Fruit fly (Drosophila melanogaster) whole organism, embryonic: ENCODE results near the gene capu.

ENCODE experiments used
- B-H1 ChIP-seq: fragments of 200-800 bp; sonication (Bioruptor generic); IDR thresholded peaks from 3 replicates; pipeline ENCODE4 v1.3.6; 2022; ENCODE audit warnings: missing biosample characterization, missing genetic modification characterization
- CG10321 ChIP-seq: fragments of 200-800 bp; sonication (Bioruptor generic); IDR thresholded peaks from 2 replicates; pipeline ENCODE4 v1.3.6; 2022; ENCODE audit warnings: missing biosample characterization, missing genetic modification characterization
- CG11093 ChIP-seq: fragments of 200-800 bp; sonication (Bioruptor generic); IDR thresholded peaks from 3 replicates; pipeline ENCODE4 v1.3.6; 2022; ENCODE audit warnings: missing biosample characterization, missing genetic modification characterization
- CG12744 ChIP-seq: fragments of 200-800 bp; sonication (Bioruptor generic); optimal IDR thresholded peaks from 2 replicates; lab custom pipeline; 2016; ENCODE audit warnings: missing biosample characterization, missing genetic modification characterization
- CG15073 ChIP-seq: fragments of 200-800 bp; sonication (Bioruptor generic); optimal IDR thresholded peaks from 2 replicates; lab custom pipeline; 2016; ENCODE audit warnings: missing biosample characterization, missing genetic modification characterization
- CG32532 ChIP-seq: fragments of 200-800 bp; sonication (Bioruptor generic); IDR thresholded peaks from 2 replicates; pipeline ENCODE4 v1.3.6; 2022; ENCODE audit warnings: missing biosample characterization, missing genetic modification characterization
- CG34224 ChIP-seq: fragments of 200-800 bp; sonication (Bioruptor generic); IDR thresholded peaks from 3 replicates; pipeline ENCODE4 v1.3.6; 2022; ENCODE audit warnings: missing biosample characterization, missing genetic modification characterization; ENCODE audit not compliant: partially characterized antibody
- CG4360 ChIP-seq: fragments of 200-800 bp; sonication (Bioruptor generic); IDR thresholded peaks from 2 replicates; pipeline ENCODE4 v1.3.6; 2022; ENCODE audit warnings: missing biosample characterization, missing genetic modification characterization
- CG4820 ChIP-seq: fragments of 200-800 bp; sonication (Bioruptor generic); optimal IDR thresholded peaks from 3 replicates; lab custom pipeline; 2016; ENCODE audit warnings: missing biosample characterization, missing genetic modification characterization
- CG6272 ChIP-seq: fragments of 200-800 bp; sonication (Bioruptor generic); IDR thresholded peaks from 2 replicates; pipeline ENCODE4 v1.3.6; 2022; ENCODE audit warnings: missing biosample characterization, missing genetic modification characterization
- CG6854 ChIP-seq: fragments of 200-800 bp; sonication (Bioruptor generic); optimal IDR thresholded peaks from 3 replicates; lab custom pipeline; 2017; ENCODE audit warnings: missing biosample characterization, mild to moderate bottlenecking, missing genetic modification characterization
- CG7357 ChIP-seq: fragments of 200-800 bp; sonication (Bioruptor generic); IDR thresholded peaks from 3 replicates; pipeline ENCODE4 v1.3.6; 2022; ENCODE audit warnings: missing biosample characterization, missing genetic modification characterization
- CG7745 ChIP-seq: fragments of 200-800 bp; sonication (Bioruptor generic); optimal IDR thresholded peaks from 2 replicates; lab custom pipeline; 2018; ENCODE audit warnings: missing biosample characterization, mild to moderate bottlenecking, missing genetic modification characterization, moderate library complexity
- CG7786 ChIP-seq: fragments of 200-800 bp; sonication (Bioruptor generic); optimal IDR thresholded peaks from 2 replicates; lab custom pipeline; 2016; ENCODE audit warnings: missing biosample characterization, missing genetic modification characterization
- CG8290 ChIP-seq, 3 experiments: fragments of 200-800 bp; sonication (Bioruptor generic); optimal IDR thresholded peaks; 2 replicates each; lab custom pipeline; 2016 to 2019; ENCODE audit warnings: missing biosample characterization in 3 of 3, missing genetic modification characterization in 3 of 3, mild to moderate bottlenecking in 2 of 3, moderate library complexity in 1 of 3
- CG9215 ChIP-seq: fragments of 200-800 bp; sonication (Bioruptor generic); IDR thresholded peaks from 2 replicates; pipeline ENCODE4 v1.3.6; 2022; ENCODE audit warnings: missing biosample characterization, missing genetic modification characterization
- Lpt ChIP-seq: fragments of >200 bp; optimal IDR thresholded peaks from 2 replicates; lab custom pipeline; 2018; ENCODE audit warnings: missing biosample characterization, missing genetic modification characterization
- Sox100B ChIP-seq: fragments of 200-800 bp; sonication (Bioruptor generic); optimal IDR thresholded peaks from 3 replicates; lab custom pipeline; 2018; ENCODE audit warnings: missing biosample characterization, mild to moderate bottlenecking, missing genetic modification characterization
- Stat92E ChIP-seq, 3 experiments: fragments of >200 bp in 2 of 3; fragments of 200-800 bp in 1 of 3; sonication (Bioruptor generic) in 1 of 3; optimal IDR thresholded peaks; 2 replicates each; lab custom pipeline; 2017 to 2019; ENCODE audit warnings: missing biosample characterization in 3 of 3, missing genetic modification characterization in 3 of 3, mild to moderate bottlenecking in 1 of 3, moderate library complexity in 1 of 3
- Taf1 ChIP-seq: fragments of 200-800 bp; sonication (Bioruptor generic); IDR thresholded peaks from 2 replicates; pipeline ENCODE4 v1.3.6; 2022; ENCODE audit warnings: missing biosample characterization, missing genetic modification characterization
- Trl ChIP-seq, 3 experiments: fragments of >200 bp in 2 of 3; fragments of 200-800 bp in 1 of 3; sonication (Bioruptor generic) in 1 of 3; optimal IDR thresholded peaks; 2 replicates in 1 of 3; 3 replicates in 2 of 3; lab custom pipeline; 2016 to 2017; ENCODE audit warnings: missing biosample characterization in 1 of 3, missing genetic modification characterization in 1 of 3
- bab2 ChIP-seq: fragments of 200-800 bp; sonication (Bioruptor generic); optimal IDR thresholded peaks from 2 replicates; lab custom pipeline; 2016; ENCODE audit warnings: missing biosample characterization, missing genetic modification characterization
- bcd ChIP-seq: fragments of 200-800 bp; sonication (Bioruptor generic); optimal IDR thresholded peaks from 2 replicates; lab custom pipeline; 2017; ENCODE audit warnings: missing biosample characterization, mild to moderate bottlenecking, missing genetic modification characterization
- btn ChIP-seq: fragments of 200-800 bp; sonication (Bioruptor generic); optimal IDR thresholded peaks from 2 replicates; lab custom pipeline; 2016; ENCODE audit warnings: missing biosample characterization, missing genetic modification characterization
- cas ChIP-seq: fragments of 200-800 bp; sonication (Bioruptor generic); IDR thresholded peaks from 2 replicates; pipeline ENCODE4 v1.3.6; 2022; ENCODE audit warnings: missing biosample characterization, missing genetic modification characterization
- caup ChIP-seq: fragments of 200-800 bp; sonication (Bioruptor generic); optimal IDR thresholded peaks from 3 replicates; lab custom pipeline; 2017; ENCODE audit warnings: missing biosample characterization, mild to moderate bottlenecking, missing genetic modification characterization, moderate library complexity; ENCODE audit not compliant: severe bottlenecking
- cg ChIP-seq: fragments of 200-800 bp; sonication (Bioruptor generic); optimal IDR thresholded peaks from 3 replicates; lab custom pipeline; 2019; ENCODE audit warnings: missing biosample characterization, mild to moderate bottlenecking, missing genetic modification characterization, moderate library complexity
- chif ChIP-seq, 2 experiments: fragments of 200-800 bp; sonication (Bioruptor generic); optimal IDR thresholded peaks; 3 replicates each; lab custom pipeline; 2016; ENCODE audit warnings: missing biosample characterization in 2 of 2, missing genetic modification characterization in 2 of 2
- chinmo ChIP-seq: fragments of 200-800 bp; sonication (Bioruptor generic); IDR thresholded peaks from 4 replicates; pipeline ENCODE4 v1.3.6; 2022; ENCODE audit warnings: missing biosample characterization, missing genetic modification characterization; ENCODE audit not compliant: partially characterized antibody
- chn ChIP-seq: fragments of 200-800 bp; sonication (Bioruptor generic); optimal IDR thresholded peaks from 2 replicates; lab custom pipeline; 2016; ENCODE audit warnings: missing biosample characterization, missing genetic modification characterization
- crp ChIP-seq, 2 experiments: fragments of 200-800 bp; sonication (Bioruptor generic); optimal IDR thresholded peaks; 2 replicates in 1 of 2; 3 replicates in 1 of 2; lab custom pipeline; 2017; ENCODE audit warnings: missing biosample characterization in 2 of 2, missing genetic modification characterization in 2 of 2, mild to moderate bottlenecking in 1 of 2, moderate library complexity in 1 of 2
- dimm ChIP-seq: fragments of 200-800 bp; sonication (Bioruptor generic); IDR thresholded peaks from 2 replicates; pipeline ENCODE4 v1.3.6; 2022; ENCODE audit warnings: missing biosample characterization, missing genetic modification characterization
- disco-r ChIP-seq: fragments of 200-800 bp; sonication (Bioruptor generic); optimal IDR thresholded peaks from 2 replicates; lab custom pipeline; 2016; ENCODE audit warnings: missing biosample characterization, missing genetic modification characterization
- dysf ChIP-seq: fragments of 200-800 bp; sonication (Bioruptor generic); IDR thresholded peaks from 3 replicates; pipeline ENCODE4 v1.3.6; 2022; ENCODE audit warnings: missing biosample characterization, missing genetic modification characterization
- fd64A ChIP-seq: fragments of 200-800 bp; sonication (Bioruptor generic); optimal IDR thresholded peaks from 3 replicates; lab custom pipeline; 2018; ENCODE audit warnings: missing biosample characterization, mild to moderate bottlenecking, missing genetic modification characterization
- gro ChIP-seq: fragments of 200-800 bp; sonication (Bioruptor generic); optimal IDR thresholded peaks from 2 replicates; lab custom pipeline; 2016; ENCODE audit warnings: missing biosample characterization, missing genetic modification characterization
- gsb ChIP-seq: fragments of 200-800 bp; sonication (Bioruptor generic); IDR thresholded peaks from 2 replicates; pipeline ENCODE4 v1.3.6; 2022; ENCODE audit warnings: missing biosample characterization, missing genetic modification characterization
- lab ChIP-seq: fragments of 200-800 bp; sonication (Bioruptor generic); optimal IDR thresholded peaks from 3 replicates; lab custom pipeline; 2017; ENCODE audit warnings: missing biosample characterization, missing genetic modification characterization, mild to moderate bottlenecking, moderate library complexity, missing genetic modification reagents
- lilli ChIP-seq: fragments of 200-800 bp; sonication (Bioruptor generic); optimal IDR thresholded peaks from 3 replicates; lab custom pipeline; 2016; ENCODE audit warnings: missing biosample characterization, missing genetic modification characterization
- peb ChIP-seq: fragments of 200-800 bp; sonication (Bioruptor generic); IDR thresholded peaks from 2 replicates; pipeline ENCODE4 v1.3.6; 2022; ENCODE audit warnings: missing biosample characterization, missing genetic modification characterization
- phol ChIP-seq: fragments of 200-800 bp; sonication (Bioruptor generic); optimal IDR thresholded peaks from 3 replicates; lab custom pipeline; 2018; ENCODE audit warnings: missing biosample characterization, mild to moderate bottlenecking, missing genetic modification characterization, moderate library complexity
- pnt ChIP-seq: fragments of 200-800 bp; sonication (Bioruptor generic); optimal IDR thresholded peaks from 3 replicates; lab custom pipeline; 2016; ENCODE audit warnings: missing biosample characterization, missing genetic modification characterization
- ro ChIP-seq: fragments of 200-800 bp; sonication (Bioruptor generic); IDR thresholded peaks from 2 replicates; pipeline ENCODE4 v1.3.6; 2022; ENCODE audit warnings: missing biosample characterization, missing genetic modification characterization
- scrt ChIP-seq: fragments of 200-800 bp; sonication (Bioruptor generic); optimal IDR thresholded peaks from 2 replicates; lab custom pipeline; 2018; ENCODE audit warnings: missing biosample characterization, mild to moderate bottlenecking, missing genetic modification characterization, moderate library complexity
- sens-2 ChIP-seq: fragments of 200-800 bp; sonication (Bioruptor generic); IDR thresholded peaks from 2 replicates; pipeline ENCODE4 v1.3.6; 2022; ENCODE audit warnings: missing biosample characterization, missing genetic modification characterization
- shn ChIP-seq: fragments of 200-800 bp; sonication (Bioruptor generic); optimal IDR thresholded peaks from 3 replicates; lab custom pipeline; 2016; ENCODE audit warnings: missing biosample characterization, missing genetic modification characterization
- sob ChIP-seq: fragments of 200-800 bp; sonication (Bioruptor generic); IDR thresholded peaks from 2 replicates; pipeline ENCODE4 v1.3.6; 2022; ENCODE audit warnings: missing biosample characterization, missing genetic modification characterization
- trem ChIP-seq: fragments of 200-800 bp; optimal IDR thresholded peaks from 3 replicates; lab custom pipeline; 2019; ENCODE audit warnings: missing biosample characterization, mild to moderate bottlenecking, missing genetic modification characterization, moderate library complexity
- zen2 ChIP-seq: fragments of 200-800 bp; sonication (Bioruptor generic); IDR thresholded peaks from 3 replicates; pipeline ENCODE4 v1.3.6; 2022; ENCODE audit warnings: missing biosample characterization, missing genetic modification characterization; ENCODE audit not compliant: partially characterized antibody
- zf30C ChIP-seq: fragments of 200-800 bp; sonication (Bioruptor generic); optimal IDR thresholded peaks from 3 replicates; lab custom pipeline; 2018; ENCODE audit warnings: missing biosample characterization, mild to moderate bottlenecking, missing genetic modification characterization

Gene capu

DNA sequence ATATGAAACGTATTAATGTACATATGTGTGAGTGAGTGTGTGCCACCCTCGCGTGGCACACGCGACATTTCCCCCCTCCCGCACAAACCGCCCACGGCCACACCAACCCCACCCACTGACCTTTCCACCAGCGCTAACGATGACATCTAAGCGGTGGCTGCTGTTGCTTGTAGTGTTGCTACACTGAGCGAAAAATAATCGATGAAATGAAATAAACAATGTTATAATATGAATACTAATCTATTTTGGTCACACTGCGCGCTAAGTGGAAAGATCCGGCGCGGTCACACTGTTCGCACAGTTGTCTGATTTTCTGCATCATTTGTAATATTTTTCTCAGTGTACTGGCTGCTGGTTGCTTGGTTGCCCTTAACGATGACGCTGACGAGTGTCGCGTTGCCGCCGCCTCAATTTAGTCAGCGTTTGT is 70.4 kb downstream of the capu start (continued):
- TF ChIP-seq fd64A (GFP tag; lab: Kevin White, UChicago): peak; percentile 97
- TF ChIP-seq zen2 (GFP tag; lab: Robert Waterston, UW): no peak
- peak; percentile 15 to 64 for TF ChIP-seq crp (GFP tag; optimal IDR thresholded peaks at IDR 0.05; lab: Kevin White, UChicago)
- peak; percentile 94 for TF ChIP-seq sob
- peak; percentile 62 for TF ChIP-seq cg
- peak; percentile 98 to 99 for TF ChIP-seq chif (GFP tag; optimal IDR thresholded peaks at IDR 0.05; lab: Kevin White, UChicago)
- peak; percentile 94 for TF ChIP-seq lilli (GFP tag; lab: Kevin White, UChicago)
- TF ChIP-seq chn: peak; percentile 98
- no peak; the same call in 2 of the 3 replicates for TF ChIP-seq CG34224
- peak; percentile 96 for TF ChIP-seq trem (tag; lab: Kevin White, UChicago)
- no peak for TF ChIP-seq Lpt (GFP tag; lab: Kevin White, UChicago)
- peak; percentile 83 for TF ChIP-seq CG7357 (GFP tag; lab: Robert Waterston, UW)
- TF ChIP-seq pnt (GFP tag; lab: Kevin White, UChicago): peak; percentile 98
- peak; percentile 92 for TF ChIP-seq CG7786 (GFP tag; lab: Kevin White, UChicago)
- peak; percentile 88 for TF ChIP-seq scrt
- peak; percentile 89 for TF ChIP-seq CG6272 (GFP tag; lab: Robert Waterston, UW)
- TF ChIP-seq sens-2: peak; percentile 93
- peak; percentile 96 for TF ChIP-seq peb (GFP tag; lab: Robert Waterston, UW)
- TF ChIP-seq zf30C (GFP tag; lab: Kevin White, UChicago): peak; percentile 96
- TF ChIP-seq gsb (GFP tag; lab: Robert Waterston, UW): peak; percentile 77
- peak; percentile 88 for TF ChIP-seq CG15073 (GFP tag; lab: Kevin White, UChicago)
- peak; percentile 91 for TF ChIP-seq CG12744 (GFP tag; lab: Kevin White, UChicago)
- TF ChIP-seq disco-r (GFP tag; lab: Kevin White, UChicago): peak; percentile 91
- peak; percentile 94 for TF ChIP-seq Sox100B (GFP tag; lab: Kevin White, UChicago)
- no peak for TF ChIP-seq chinmo (GFP tag; lab: Robert Waterston, UW)
- peak; percentile 90 for TF ChIP-seq B-H1 (GFP tag; lab: Robert Waterston, UW)
- TF ChIP-seq ro (GFP tag; lab: Robert Waterston, UW): peak; percentile 94
- peak; percentile 91 for TF ChIP-seq shn
- peak; percentile 91 for TF ChIP-seq caup
- TF ChIP-seq cas (GFP tag; lab: Robert Waterston, UW): peak; percentile 77; the same call in 1 of the 2 replicates
- peak in 1 of 3 experiments; percentile 97 for TF ChIP-seq Stat92E (GFP tag; optimal IDR thresholded peaks at IDR 0.05; lab: Kevin White, UChicago)
- TF ChIP-seq CG4820 (GFP tag; lab: Kevin White, UChicago): peak; percentile 98
- peak; percentile 61; the same call in 1 of the 2 replicates for TF ChIP-seq CG10321 (GFP tag; lab: Robert Waterston, UW)
- no peak for TF ChIP-seq Trl (optimal IDR thresholded peaks at IDR 0.05; lab: Kevin White, UChicago)
- TF ChIP-seq Trl (GFP tag; optimal IDR thresholded peaks at IDR 0.05; lab: Kevin White, UChicago): peak; percentile 97
- TF ChIP-seq gro (GFP tag; lab: Kevin White, UChicago): peak; percentile 85
- TF ChIP-seq dysf (GFP tag; lab: Robert Waterston, UW): peak; percentile 96
- TF ChIP-seq CG32532 (GFP tag; lab: Robert Waterston, UW): peak; percentile 90
- TF ChIP-seq bab2 (GFP tag; lab: Kevin White, UChicago): peak; percentile 97
- peak; percentile 72; the same call in 1 of the 2 replicates for TF ChIP-seq Taf1
- TF ChIP-seq CG6854: peak; percentile 75
- TF ChIP-seq bcd: peak; percentile 96
- TF ChIP-seq btn (GFP tag; lab: Kevin White, UChicago): peak; percentile 97
- peak; percentile 97 for TF ChIP-seq CG8290 (GFP tag; optimal IDR thresholded peaks at IDR 0.05; lab: Kevin White, UChicago)
- peak; percentile 84 to 97 for TF ChIP-seq CG8290 (tag; optimal IDR thresholded peaks at IDR 0.05; lab: Kevin White, UChicago)
- TF ChIP-seq dimm (GFP tag; lab: Robert Waterston, UW): peak; percentile 86
- TF ChIP-seq CG4360 (GFP tag; lab: Robert Waterston, UW): peak; percentile 71
- TF ChIP-seq CG7745 (tag; lab: Kevin White, UChicago): peak; percentile 86
- peak; percentile 81 for TF ChIP-seq CG9215 (GFP tag; lab: Robert Waterston, UW)
- peak; percentile 97 for TF ChIP-seq phol (tag; lab: Kevin White, UChicago)
- TF ChIP-seq CG11093: peak; percentile 93
- peak; percentile 94 for TF ChIP-seq lab (GFP tag; lab: Kevin White, UChicago)
